Worm (Caenorhabditis elegans) whole organism, L4/young adult: Measurements from ENCODE around the gene F13B12.2.

Experiments used
- W03F9.2 ChIP-seq: fragments of 150-350 bp; optimal IDR thresholded peaks from 2 replicates; lab custom pipeline; 2014; ENCODE audit warnings: missing biosample characterization, missing genetic modification characterization
- dao-5 ChIP-seq: sonication (generic microtip); optimal IDR thresholded peaks from 2 replicates; lab custom pipeline; 2016; ENCODE audit warnings: missing genotype, missing genetic modification characterization, moderate library complexity, missing compliant biosample characterization
- him-1 ChIP-seq: sonication (generic microtip); optimal IDR thresholded peaks from 2 replicates; lab custom pipeline; 2016; ENCODE audit warnings: missing genotype, missing genetic modification reagents, missing genetic modification characterization, missing compliant biosample characterization

Gene F13B12.2

ce11 chrIV:10442904-10443303 is 14.0 kb upstream of the F13B12.2 start:
- no peak for TF ChIP-seq him-1 (tag; lab: Kevin White, UChicago)

ce11 chrIV:10438901-10439300 is 10.0 kb upstream of the F13B12.2 start, which contains the start of gene F13B12.3:
Gene F13B12.3 (plus strand): TSS chrIV:10439123.
- no peak for TF ChIP-seq dao-5 (tag; lab: Kevin White, UChicago)
- TF ChIP-seq him-1 (tag; lab: Kevin White, UChicago), result no peak
- TF ChIP-seq W03F9.2, result no peak

DNA sequence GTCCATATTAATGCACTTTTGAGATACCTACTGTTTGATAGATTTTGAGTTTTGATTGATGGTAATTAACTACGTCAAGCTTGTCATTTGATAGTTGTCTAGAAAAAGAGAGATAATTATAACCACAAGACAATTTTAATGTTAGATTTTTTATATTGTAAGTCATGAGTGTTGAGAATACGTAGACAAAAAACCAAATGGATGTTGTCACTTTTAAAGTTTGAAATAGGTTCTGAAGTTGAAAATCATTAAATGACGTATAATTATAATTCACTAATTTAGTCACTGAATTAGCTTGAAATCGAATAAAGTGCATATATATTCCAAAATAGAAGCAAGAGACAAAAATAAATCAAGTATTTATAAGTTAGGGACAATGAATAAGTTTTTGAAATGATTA is 8.2 kb upstream of the F13B12.2 start:
- TF ChIP-seq W03F9.2, result no peak
- no peak for TF ChIP-seq him-1 (tag; lab: Kevin White, UChicago)
- no peak for TF ChIP-seq dao-5 (tag; lab: Kevin White, UChicago)

DNA sequence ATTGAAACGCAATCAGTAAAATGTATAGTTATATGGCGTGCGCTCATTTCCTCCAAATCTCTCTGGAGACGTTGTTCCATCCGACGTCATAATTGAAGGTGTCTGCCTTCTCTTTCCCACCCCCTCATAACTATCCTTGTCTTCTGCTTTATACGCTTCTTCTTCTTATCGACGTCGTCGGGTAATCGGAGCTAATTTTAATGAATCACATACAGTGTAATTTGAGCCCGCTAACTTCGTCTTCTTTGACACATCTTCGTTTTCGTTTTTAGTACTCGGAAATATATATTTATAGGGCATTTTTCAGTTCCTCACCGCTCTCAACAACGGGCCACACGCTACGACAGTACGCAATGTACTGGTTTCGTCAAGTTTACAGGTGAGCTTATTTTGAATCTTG is 7.5 kb upstream of the F13B12.2 start, which contains the start of gene ins-1:
Gene ins-1, plus strand, starts transcription at position 301 of the 400 bp plus-strand sequence.
- TF ChIP-seq dao-5 (tag; lab: Kevin White, UChicago) (no peak), W03F9.2 (no peak), him-1 (tag; lab: Kevin White, UChicago) (no peak)

ce11 chrIV:10430507-10430906 is 1.6 kb upstream of the F13B12.2 start:
- TF ChIP-seq W03F9.2, result no peak
- TF ChIP-seq him-1 (tag; lab: Kevin White, UChicago), result no peak
- no peak for TF ChIP-seq dao-5 (tag; lab: Kevin White, UChicago)

DNA sequence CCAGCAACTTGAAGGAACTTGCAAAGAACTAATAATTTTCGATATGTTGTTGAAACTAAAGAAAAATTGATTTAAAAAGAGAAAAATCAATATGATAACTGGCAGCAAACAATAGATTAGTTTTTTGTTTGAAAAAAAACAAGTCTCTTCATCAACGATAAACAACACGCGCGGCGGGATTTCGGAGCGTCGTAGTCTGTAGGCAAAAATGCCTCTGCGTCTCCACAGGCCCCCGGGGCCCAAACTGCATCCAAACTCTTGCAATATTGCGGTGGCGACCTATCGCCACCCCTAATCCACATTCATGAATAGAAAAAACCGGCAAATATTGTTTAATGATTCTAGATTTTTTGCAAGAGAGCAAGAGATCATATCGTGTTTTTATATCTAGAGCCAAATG is 3.8 kb downstream of the F13B12.2 start:
- TF ChIP-seq dao-5 (tag; lab: Kevin White, UChicago) (no peak), him-1 (tag; lab: Kevin White, UChicago) (no peak), W03F9.2 (no peak)

- TF ChIP-seq W03F9.2 (no peak), dao-5 (tag; lab: Kevin White, UChicago) (no peak)
These were observed 4.4 kb downstream of the F13B12.2 start, which contains the start of gene F13B12.1 for ce11 chrIV:10424535-10424934. Gene F13B12.1 (minus strand): TSS chrIV:10424635.

ce11 chrIV:10422230-10422629 is 6.7 kb downstream of the F13B12.2 start:
- TF ChIP-seq dao-5 (tag; lab: Kevin White, UChicago), result no peak
- no peak for TF ChIP-seq W03F9.2
- TF ChIP-seq him-1 (tag; lab: Kevin White, UChicago), result no peak

ce11 chrIV:10421256-10421655 is 7.7 kb downstream of the F13B12.2 start:
- TF ChIP-seq W03F9.2 (no peak), dao-5 (tag; lab: Kevin White, UChicago) (no peak), him-1 (tag; lab: Kevin White, UChicago) (no peak)

- no peak for TF ChIP-seq W03F9.2
- TF ChIP-seq him-1 (tag; lab: Kevin White, UChicago), result no peak
These were observed 8.5 kb downstream of the F13B12.2 start for ce11 chrIV:10420440-10420839.

DNA sequence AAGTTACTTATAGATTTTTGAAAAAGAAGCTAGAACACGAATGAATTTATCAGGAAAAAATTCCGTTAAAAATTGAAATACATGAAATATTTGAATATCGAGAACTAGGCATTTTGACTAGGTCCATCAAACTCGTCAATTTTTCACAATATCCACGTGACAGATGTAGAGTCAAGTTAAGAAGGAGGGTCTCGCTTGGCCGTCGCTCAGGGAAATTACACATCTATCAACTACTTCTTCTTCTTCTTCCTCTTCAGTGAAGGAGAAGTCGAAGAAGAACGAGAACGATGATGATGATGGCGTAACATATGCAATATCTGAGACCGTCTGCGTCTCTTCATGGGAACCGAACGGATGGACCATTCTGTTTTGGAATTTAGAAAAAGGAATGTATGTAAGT is 9.0 kb downstream of the F13B12.2 start:
- TF ChIP-seq W03F9.2, result no peak

ce11 chrIV:10417781-10418180 is 11.1 kb downstream of the F13B12.2 start, which contains the start of gene F13B12.6:
Gene F13B12.6 (minus strand): TSS chrIV:10417881.
- TF ChIP-seq him-1 (tag; lab: Kevin White, UChicago), result no peak
- TF ChIP-seq W03F9.2, result no peak
- TF ChIP-seq dao-5 (tag; lab: Kevin White, UChicago), result no peak

- no peak for TF ChIP-seq W03F9.2
- no peak for TF ChIP-seq him-1 (tag; lab: Kevin White, UChicago)
- TF ChIP-seq dao-5 (tag; lab: Kevin White, UChicago), result no peak
These were observed 15.1 kb downstream of the F13B12.2 start, which contains the start of gene R10H10.7 for ce11 chrIV:10413828-10414227. Gene R10H10.7 (minus strand): TSS chrIV:10413928.

- no peak for TF ChIP-seq him-1 (tag; lab: Kevin White, UChicago)
- no peak for TF ChIP-seq W03F9.2
- TF ChIP-seq dao-5 (tag; lab: Kevin White, UChicago), result no peak
These were observed 19.6 kb downstream of the F13B12.2 start, which contains the start of gene rfk-1 for ce11 chrIV:10409377-10409776. Gene rfk-1 (minus strand): TSS chrIV:10409477.

- TF ChIP-seq dao-5 (tag; lab: Kevin White, UChicago), result no peak
- no peak for TF ChIP-seq W03F9.2
- TF ChIP-seq him-1 (tag; lab: Kevin White, UChicago), result peak; percentile 80
These were observed 25.5 kb downstream of the F13B12.2 start, which contains the start of gene gpa-7 for ce11 chrIV:10403193-10404058. Gene gpa-7 (plus strand): TSS chrIV:10404008.
